Fruit fly (Drosophila melanogaster): Measurements from ENCODE around the gene GILT1.

GILT1 gene

dm6 chr3R:13363347-13363994, 38.2 kb downstream of the GILT1 start:
- no peak for TF ChIP-seq ovo (GFP tag; optimal IDR thresholded peaks at IDR 0.05)
- TF ChIP-seq pad (GFP tag; optimal IDR thresholded peaks at IDR 0.05): peak; percentile 80
- no peak for TF ChIP-seq CG7101 (tag; optimal IDR thresholded peaks at IDR 0.05)
- peak; percentile 89 for TF ChIP-seq kay (GFP tag; ENCODE audit: borderline replicate concordance)
- no peak for TF ChIP-seq CG11617 (GFP tag; optimal IDR thresholded peaks at IDR 0.05)
- peak in 1 of 2 experiments; percentile 52 for TF ChIP-seq cnc (optimal IDR thresholded peaks at IDR 0.05)

dm6 chr3R:13360108-13360507, 41.6 kb downstream of the GILT1 start:
- no peak for TF ChIP-seq pad (GFP tag; optimal IDR thresholded peaks at IDR 0.05)
- TF ChIP-seq CG5204 (GFP tag; optimal IDR thresholded peaks at IDR 0.05): no peak
- TF ChIP-seq CG12768 (GFP tag; optimal IDR thresholded peaks at IDR 0.05): no peak
- no peak for TF ChIP-seq toe (GFP tag; optimal IDR thresholded peaks at IDR 0.05)
- TF ChIP-seq kay (GFP tag; ENCODE audit: borderline replicate concordance): no peak

dm6 chr3R:13356960-13357359, 44.7 kb downstream of the GILT1 start:
- TF ChIP-seq Mnt (GFP tag; optimal IDR thresholded peaks at IDR 0.05) (no peak), CG1620 (GFP tag; optimal IDR thresholded peaks at IDR 0.05) (no peak), toe (GFP tag; optimal IDR thresholded peaks at IDR 0.05) (no peak), tj (GFP tag; optimal IDR thresholded peaks at IDR 0.05) (no peak), CG33017 (tag; optimal IDR thresholded peaks at IDR 0.05) (no peak), cnc (optimal IDR thresholded peaks at IDR 0.05) (no peak), CG7045 (GFP tag; optimal IDR thresholded peaks at IDR 0.05) (no peak), kay (GFP tag; ENCODE audit: borderline replicate concordance) (no peak), CG7101 (tag; optimal IDR thresholded peaks at IDR 0.05) (no peak)

dm6 chr3R:13353373-13353772, 48.3 kb downstream of the GILT1 start, which contains the start of gene mthl12:
Gene mthl12, plus strand, starts transcription at chr3R:13353673.
- no peak for TF ChIP-seq Clk (GFP tag; optimal IDR thresholded peaks at IDR 0.05)
- TF ChIP-seq CG12768 (GFP tag; optimal IDR thresholded peaks at IDR 0.05): no peak
- no peak for TF ChIP-seq CG7045 (GFP tag; optimal IDR thresholded peaks at IDR 0.05)
- TF ChIP-seq Crg-1 (GFP tag; optimal IDR thresholded peaks at IDR 0.05): no peak
- TF ChIP-seq tj (GFP tag; optimal IDR thresholded peaks at IDR 0.05): no peak
- no peak for TF ChIP-seq toe (GFP tag; optimal IDR thresholded peaks at IDR 0.05)
- TF ChIP-seq CG14711 (tag; optimal IDR thresholded peaks at IDR 0.05): no peak
- TF ChIP-seq Hr96 (GFP tag; optimal IDR thresholded peaks at IDR 0.05): no peak
- no peak for TF ChIP-seq cnc (optimal IDR thresholded peaks at IDR 0.05)
- no peak for TF ChIP-seq pad (GFP tag; optimal IDR thresholded peaks at IDR 0.05)
- no peak for TF ChIP-seq kay (GFP tag; ENCODE audit: borderline replicate concordance)

Measured in whole organism, adult.